Worm (Caenorhabditis elegans): ENCODE measurements around the gene F28B4.1.

- TF ChIP-seq egl-5 (tag; optimal IDR thresholded peaks at IDR 0.05), result no peak
- TF ChIP-seq aly-2 (tag; optimal IDR thresholded peaks at IDR 0.05), result no peak
- no peak for TF ChIP-seq ama-1 (optimal IDR thresholded peaks at IDR 0.05)
- no peak for TF ChIP-seq nhr-12 (tag; optimal IDR thresholded peaks at IDR 0.05)
- TF ChIP-seq daf-12 (tag; optimal IDR thresholded peaks at IDR 0.05), result no peak
- TF ChIP-seq ceh-82 (tag; optimal IDR thresholded peaks at IDR 0.05), result no peak
- no peak for TF ChIP-seq skn-1 (tag; optimal IDR thresholded peaks at IDR 0.05)
- TF ChIP-seq unc-39 (tag; optimal IDR thresholded peaks at IDR 0.05), result no peak
- TF ChIP-seq tbx-2 (tag; optimal IDR thresholded peaks at IDR 0.05), result no peak
- no peak for TF ChIP-seq snpc-4 (tag; optimal IDR thresholded peaks at IDR 0.05)
- no peak for TF ChIP-seq unc-62 (GFP tag; optimal IDR thresholded peaks at IDR 0.05)
Observed at ce11 chrX:3178501-3178900, 26.4 kb upstream of the F28B4.1 start, which contains the start of gene klp-4.

All from whole organism, L3 larva.